Worm (Caenorhabditis elegans) whole organism, L3 larva: ENCODE data around the gene fut-2.

Experiments
- ZK546.5 ChIP-seq: sonication (generic microtip); optimal IDR thresholded peaks from 2 replicates; lab custom pipeline; 2017; ENCODE audit warnings: missing biosample characterization, missing genetic modification characterization
- aly-2 ChIP-seq: fragments of 150-350 bp; optimal IDR thresholded peaks from 2 replicates; lab custom pipeline; 2014; ENCODE audit warnings: missing biosample characterization, missing genetic modification characterization
- ceh-28 ChIP-seq: fragments of 150-350 bp; optimal IDR thresholded peaks from 2 replicates; lab custom pipeline; 2014; ENCODE audit warnings: missing biosample characterization, missing genetic modification reagents, missing genetic modification characterization
- ceh-9 ChIP-seq: sonication (generic microtip); optimal IDR thresholded peaks from 2 replicates; lab custom pipeline; 2018; ENCODE audit warnings: missing biosample characterization, missing genetic modification characterization
- egl-5 ChIP-seq: fragments of 150-350 bp; optimal IDR thresholded peaks from 2 replicates; lab custom pipeline; 2017; ENCODE audit warnings: missing biosample characterization, missing genetic modification reagents, missing genetic modification characterization, inconsistent platforms
- elt-1 ChIP-seq: fragments of 150-350 bp; optimal IDR thresholded peaks from 2 replicates; lab custom pipeline; 2014; ENCODE audit warnings: missing biosample characterization, missing genetic modification characterization
- elt-2 ChIP-seq: sonication (generic microtip); optimal IDR thresholded peaks from 2 replicates; lab custom pipeline; 2016; ENCODE audit warnings: missing genetic modification reagents, mild to moderate bottlenecking, missing genetic modification characterization, missing compliant biosample characterization
- elt-3 ChIP-seq, 3 experiments: fragments of 150-350 bp in 1 of 3; sonication (generic microtip) in 2 of 3; optimal IDR thresholded peaks; 2 replicates in 2 of 3; 4 replicates in 1 of 3; lab custom pipeline; 2014 to 2017; ENCODE audit warnings: missing biosample characterization in 3 of 3, missing genetic modification characterization in 3 of 3
- fkh-10 ChIP-seq: sonication (generic microtip); optimal IDR thresholded peaks from 2 replicates; lab custom pipeline; 2017; ENCODE audit warnings: missing biosample characterization, missing genetic modification reagents, missing genetic modification characterization
- fkh-2 ChIP-seq: fragments of 150-350 bp; optimal IDR thresholded peaks from 2 replicates; lab custom pipeline; 2014; ENCODE audit warnings: missing biosample characterization, missing genetic modification reagents, missing genetic modification characterization
- hmg-11 ChIP-seq: sonication (generic microtip); optimal IDR thresholded peaks from 2 replicates; lab custom pipeline; 2016; ENCODE audit warnings: missing genetic modification characterization, missing compliant biosample characterization
- lin-15B ChIP-seq: fragments of 150-350 bp; optimal IDR thresholded peaks from 2 replicates; lab custom pipeline; 2014; ENCODE audit warnings: missing biosample characterization, missing genetic modification characterization
- lin-39 ChIP-seq: fragments of 150-350 bp; optimal IDR thresholded peaks from 2 replicates; lab custom pipeline; 2018; ENCODE audit warnings: missing biosample characterization, missing genetic modification reagents, missing genetic modification characterization
- lsy-12 ChIP-seq: sonication (generic microtip); optimal IDR thresholded peaks from 2 replicates; lab custom pipeline; 2016; ENCODE audit warnings: mild to moderate bottlenecking, missing genetic modification characterization, missing compliant biosample characterization
- mml-1 ChIP-seq: fragments of 150-350 bp; sonication (generic microtip); optimal IDR thresholded peaks from 3 replicates; lab custom pipeline; 2014; ENCODE audit warnings: missing biosample characterization, missing genetic modification characterization
- nfya-1 ChIP-seq: sonication (generic microtip); optimal IDR thresholded peaks from 2 replicates; lab custom pipeline; 2017; ENCODE audit warnings: missing genetic modification characterization, mild to moderate bottlenecking, missing compliant biosample characterization, antibody characterized with exemption, moderate library complexity; ENCODE audit not compliant: insufficient read depth
- nhr-11 ChIP-seq: fragments of 150-350 bp; optimal IDR thresholded peaks from 2 replicates; lab custom pipeline; 2014; ENCODE audit warnings: missing biosample characterization, missing genetic modification characterization
- nhr-23 ChIP-seq: fragments of 150-350 bp; optimal IDR thresholded peaks from 2 replicates; lab custom pipeline; 2014; ENCODE audit warnings: missing biosample characterization, missing genetic modification reagents, missing genetic modification characterization
- nhr-237 ChIP-seq: fragments of 150-350 bp; optimal IDR thresholded peaks from 2 replicates; lab custom pipeline; 2014; ENCODE audit warnings: missing biosample characterization, missing genetic modification characterization
- nhr-43 ChIP-seq: sonication (generic microtip); optimal IDR thresholded peaks from 2 replicates; lab custom pipeline; 2016; ENCODE audit warnings: mild to moderate bottlenecking, missing genetic modification characterization, missing compliant biosample characterization; ENCODE audit not compliant: poor library complexity, severe bottlenecking
- nhr-67 ChIP-seq: fragments of 150-350 bp; optimal IDR thresholded peaks from 2 replicates; lab custom pipeline; 2014; ENCODE audit warnings: missing biosample characterization, missing genetic modification characterization
- nhr-76 ChIP-seq: fragments of 150-350 bp; sonication (generic microtip); optimal IDR thresholded peaks from 5 replicates; lab custom pipeline; 2014; ENCODE audit warnings: missing biosample characterization, missing genetic modification characterization
- nhr-77 ChIP-seq: fragments of 150-350 bp; optimal IDR thresholded peaks from 2 replicates; lab custom pipeline; 2014; ENCODE audit warnings: missing biosample characterization, missing genetic modification characterization
- pha-4 ChIP-seq: fragments of 150-350 bp; optimal IDR thresholded peaks from 2 replicates; lab custom pipeline; 2014; ENCODE audit warnings: missing biosample characterization, missing genetic modification reagents, missing genetic modification characterization
- pqm-1 ChIP-seq: fragments of 150-350 bp; optimal IDR thresholded peaks from 2 replicates; lab custom pipeline; 2017; ENCODE audit warnings: missing biosample characterization, missing genetic modification characterization, inconsistent platforms
- skn-1 ChIP-seq: fragments of 150-350 bp; optimal IDR thresholded peaks from 2 replicates; lab custom pipeline; 2014; ENCODE audit warnings: missing biosample characterization, missing genetic modification characterization
- snpc-4 ChIP-seq: fragments of 150-350 bp; optimal IDR thresholded peaks from 2 replicates; lab custom pipeline; 2014; ENCODE audit warnings: missing biosample characterization, missing genetic modification characterization
- tbx-2 ChIP-seq: sonication (generic microtip); optimal IDR thresholded peaks from 2 replicates; lab custom pipeline; 2016; ENCODE audit warnings: mild to moderate bottlenecking, missing genetic modification characterization, missing compliant biosample characterization
- unc-39 ChIP-seq: sonication (generic microtip); optimal IDR thresholded peaks from 4 replicates; lab custom pipeline; 2017; ENCODE audit warnings: missing biosample characterization, missing genetic modification characterization
- ztf-11 ChIP-seq: fragments of 150-350 bp; optimal IDR thresholded peaks from 2 replicates; lab custom pipeline; 2014; ENCODE audit warnings: missing biosample characterization, missing genetic modification characterization
- ztf-4 ChIP-seq: fragments of 150-350 bp; optimal IDR thresholded peaks from 2 replicates; lab custom pipeline; 2014; ENCODE audit warnings: missing biosample characterization, missing genetic modification characterization

fut-2 gene

ce11 chrV:6565851-6566386 lies 9.8 kb downstream of the fut-2 start, which contains the start of gene K04A8.1:
TSS of gene K04A8.1 (plus strand) at chrV:6566336.
- TF ChIP-seq aly-2 (tag; lab: Kevin White, UChicago) (no peak), elt-2 (tag; lab: Kevin White, UChicago) (peak; percentile 39), pqm-1 (tag; lab: Kevin White, UChicago) (peak; percentile 49), ztf-11 (tag; lab: Kevin White, UChicago) (no peak), pha-4 (peak; percentile 79)

- no peak for TF ChIP-seq fkh-2
- TF ChIP-seq nhr-77 (tag; lab: Kevin White, UChicago) = no peak
- TF ChIP-seq lin-39 (tag; lab: Kevin White, UChicago) = no peak
- no peak for TF ChIP-seq elt-1 (tag; lab: Kevin White, UChicago)
- TF ChIP-seq nhr-67 (tag; lab: Kevin White, UChicago) = no peak
- no peak for TF ChIP-seq ztf-4 (tag; lab: Kevin White, UChicago)
- TF ChIP-seq hmg-11 (tag; lab: Kevin White, UChicago) = no peak
- TF ChIP-seq fkh-10 (GFP tag; lab: Kevin White, UChicago) = no peak
- TF ChIP-seq unc-39 (tag; lab: Kevin White, UChicago) = no peak
- TF ChIP-seq nhr-23 (tag; lab: Kevin White, UChicago) = no peak
- TF ChIP-seq, all 47 proteins: peak for 0
Measured at ce11 chrV:6561592-6561991, 14.1 kb downstream of the fut-2 start, which contains the start of gene spp-19. TSS of gene spp-19 (minus strand) at chrV:6561692.

- TF ChIP-seq hmg-11 (tag; lab: Kevin White, UChicago) = no peak
- no peak for TF ChIP-seq snpc-4 (tag; lab: Kevin White, UChicago)
- peak; percentile 45 for TF ChIP-seq elt-2 (tag; lab: Kevin White, UChicago)
- peak; percentile 21 for TF ChIP-seq lsy-12 (tag; lab: Kevin White, UChicago)
Measured at ce11 chrV:6559585-6559984, 16.1 kb downstream of the fut-2 start.

- TF ChIP-seq fkh-2 = no peak
- no peak for TF ChIP-seq nhr-43
- TF ChIP-seq ceh-9 (tag; lab: Kevin White, UChicago) = no peak
- TF ChIP-seq pha-4 = no peak
- TF ChIP-seq lsy-12 (tag; lab: Kevin White, UChicago) = no peak
- no peak for TF ChIP-seq aly-2 (tag; lab: Kevin White, UChicago)
- no peak for TF ChIP-seq elt-3 (tag; optimal IDR thresholded peaks at IDR 0.05; lab: Kevin White, UChicago)
- no peak for TF ChIP-seq ztf-11 (tag; lab: Kevin White, UChicago)
- TF ChIP-seq skn-1 = no peak
- no peak for TF ChIP-seq elt-2 (tag; lab: Kevin White, UChicago)
Measured at ce11 chrV:6559105-6559504, 16.6 kb downstream of the fut-2 start, which contains the start of gene spp-26. TSS of gene spp-26 (minus strand) at chrV:6559205.

- TF ChIP-seq nhr-237 (tag; lab: Kevin White, UChicago) (no peak), mml-1 (no peak), nhr-11 (tag; lab: Kevin White, UChicago) (no peak), lin-15B (tag; lab: Kevin White, UChicago) (no peak), fkh-2 (no peak), elt-3 (tag; optimal IDR thresholded peaks at IDR 0.05; lab: Kevin White, UChicago) (no peak), aly-2 (tag; lab: Kevin White, UChicago) (no peak), egl-5 (no peak), fkh-10 (GFP tag; lab: Kevin White, UChicago) (no peak), nhr-76 (no peak)
Measured at ce11 chrV:6558103-6558502, 17.6 kb downstream of the fut-2 start, which contains the start of gene spp-20. TSS of gene spp-20 (minus strand) at chrV:6558203.

ce11 chrV:6557035-6557434 lies 18.7 kb downstream of the fut-2 start, which contains the start of gene spp-27:
TSS of gene spp-27 (minus strand) at chrV:6557135.
- TF ChIP-seq ZK546.5 (tag; lab: Kevin White, UChicago) (no peak), lsy-12 (tag; lab: Kevin White, UChicago) (no peak)

ce11 chrV:6554308-6554707 lies 21.4 kb downstream of the fut-2 start, which contains the start of gene K04A8.19:
TSS of gene K04A8.19 (minus strand) at chrV:6554408.
- TF ChIP-seq ceh-28 = no peak
- TF ChIP-seq elt-3 (tag; optimal IDR thresholded peaks at IDR 0.05; lab: Kevin White, UChicago) = no peak
- no peak for TF ChIP-seq nfya-1
- no peak for TF ChIP-seq nhr-23 (tag; lab: Kevin White, UChicago)
- TF ChIP-seq tbx-2 = no peak
